Worm (Caenorhabditis elegans) whole organism, L4 larva: ENCODE results near the gene nstp-4.

Source experiments
- F26F4.8 ChIP-seq: fragments of 200-800 bp; sonication (Bioruptor generic); conservative IDR thresholded peaks from 2 replicates; pipeline ENCODE4 v1.3.6; 2022; ENCODE audit warnings: missing genetic modification characterization, missing compliant biosample characterization
- F37D6.2 ChIP-seq: sonication (generic microtip); optimal IDR thresholded peaks from 2 replicates; lab custom pipeline; 2016; ENCODE audit warnings: mild to moderate bottlenecking, missing genetic modification characterization, missing compliant biosample characterization
- R02D3.7 ChIP-seq: fragments of 150-350 bp; sonication (generic microtip); optimal IDR thresholded peaks from 3 replicates; lab custom pipeline; 2014; ENCODE audit warnings: missing biosample characterization, missing genetic modification characterization
- T26A8.4 ChIP-seq: fragments of 200-800 bp; sonication (Bioruptor generic); IDR thresholded peaks from 2 replicates; pipeline ENCODE4 v1.3.6; 2022; ENCODE audit warnings: missing genetic modification characterization, missing compliant biosample characterization
- Y105C5A.15 ChIP-seq: fragments of 200-800 bp; sonication (Bioruptor generic); IDR thresholded peaks from 2 replicates; pipeline ENCODE4 v1.3.6; 2022; ENCODE audit warnings: missing genetic modification characterization, missing compliant biosample characterization
- ZK546.5 ChIP-seq, 2 experiments: sonication (generic microtip); optimal IDR thresholded peaks; 2 replicates each; lab custom pipeline; 2017; ENCODE audit warnings: missing biosample characterization in 2 of 2, missing genetic modification characterization in 2 of 2
- aha-1 ChIP-seq: fragments of 150-350 bp; peaks from one replicate; lab custom pipeline; 2014; ENCODE audit warnings: missing biosample characterization, missing genetic modification characterization
- ama-1 ChIP-seq: fragments of 150-350 bp; optimal IDR thresholded peaks from 2 replicates; lab custom pipeline; 2014; ENCODE audit warnings: inconsistent platforms, mixed read lengths
- arid-1 ChIP-seq: fragments of 200-800 bp; sonication (Bioruptor generic); conservative IDR thresholded peaks from 2 replicates; pipeline ENCODE4 v1.3.6; 2022; ENCODE audit warnings: missing genetic modification reagents, missing genetic modification characterization, missing compliant biosample characterization
- ceh-20 ChIP-seq: fragments of 200-800 bp; sonication (Bioruptor generic); IDR thresholded peaks from 2 replicates; pipeline ENCODE4 v1.3.6; 2022; ENCODE audit warnings: missing genetic modification reagents, missing genetic modification characterization, missing compliant biosample characterization
- ceh-44 ChIP-seq: fragments of 200-800 bp; sonication (Bioruptor generic); IDR thresholded peaks from 2 replicates; pipeline ENCODE4 v1.3.6; 2022; ENCODE audit warnings: missing genetic modification reagents, missing genetic modification characterization, missing compliant biosample characterization
- cey-2 ChIP-seq: sonication (generic microtip); optimal IDR thresholded peaks from 3 replicates; lab custom pipeline; 2017; ENCODE audit warnings: missing genetic modification characterization, mild to moderate bottlenecking, missing compliant biosample characterization, antibody characterized with exemption, borderline replicate concordance; ENCODE audit not compliant: insufficient read depth
- daf-19 ChIP-seq: fragments of 200-800 bp; sonication (Bioruptor generic); conservative IDR thresholded peaks from 2 replicates; pipeline ENCODE4 v1.3.6; 2022; ENCODE audit warnings: missing genetic modification characterization, missing compliant biosample characterization
- duxl-1 ChIP-seq: sonication (generic microtip); optimal IDR thresholded peaks from 2 replicates; lab custom pipeline; 2016; ENCODE audit warnings: mild to moderate bottlenecking, missing genetic modification characterization, moderate library complexity, missing compliant biosample characterization; ENCODE audit not compliant: poor library complexity
- dve-1 ChIP-seq: sonication (generic microtip); optimal IDR thresholded peaks from 2 replicates; lab custom pipeline; 2017; ENCODE audit warnings: antibody characterized with exemption, mild to moderate bottlenecking, missing genetic modification characterization, missing compliant biosample characterization; ENCODE audit not compliant: insufficient read depth
- fkh-10 ChIP-seq: fragments of 150-350 bp; optimal IDR thresholded peaks from 2 replicates; lab custom pipeline; 2014; ENCODE audit warnings: missing biosample characterization, missing genetic modification reagents, missing genetic modification characterization
- fos-1 ChIP-seq: fragments of 150-350 bp; optimal IDR thresholded peaks from 2 replicates; lab custom pipeline; 2014; ENCODE audit warnings: missing biosample characterization, missing genetic modification characterization
- gei-8 ChIP-seq: fragments of 200-800 bp; sonication (Bioruptor generic); optimal IDR thresholded peaks from 2 replicates; lab custom pipeline; 2018; ENCODE audit warnings: mild to moderate bottlenecking, missing genetic modification characterization, missing compliant biosample characterization
- hlh-11 ChIP-seq: fragments of 200-800 bp; sonication (Bioruptor generic); optimal IDR thresholded peaks from 2 replicates; lab custom pipeline; 2018; ENCODE audit warnings: mild to moderate bottlenecking, missing genetic modification characterization, missing compliant biosample characterization
- hmg-1.1 ChIP-seq: fragments of 200-800 bp; sonication (Bioruptor generic); IDR thresholded peaks from 2 replicates; pipeline ENCODE4 v1.3.6; 2022; ENCODE audit warnings: missing genetic modification reagents, missing genetic modification characterization, missing compliant biosample characterization
- lin-15B ChIP-seq: fragments of 150-350 bp; sonication (generic microtip); optimal IDR thresholded peaks from 3 replicates; lab custom pipeline; 2014; ENCODE audit warnings: missing biosample characterization, missing genetic modification characterization
- lsy-2 ChIP-seq, 2 experiments: fragments of 150-350 bp in 1 of 2; sonication (generic microtip) in 1 of 2; optimal IDR thresholded peaks; 2 replicates each; lab custom pipeline; 2014 to 2017; ENCODE audit warnings: missing biosample characterization in 2 of 2, missing genetic modification characterization in 2 of 2
- madf-5 ChIP-seq, 2 experiments: fragments of 200-800 bp; sonication (Bioruptor generic); IDR thresholded peaks; 2 replicates each; pipeline ENCODE4 v1.3.6; 2022; ENCODE audit warnings: missing compliant biosample characterization in 2 of 2, missing genetic modification characterization in 2 of 2
- mdl-1 ChIP-seq, 2 experiments: fragments of 150-350 bp in 1 of 2; sonication (generic microtip) in 1 of 2; optimal IDR thresholded peaks; 2 replicates each; lab custom pipeline; 2014 to 2017; ENCODE audit warnings: missing biosample characterization in 2 of 2, missing genetic modification characterization in 2 of 2
- mdt-29 ChIP-seq: fragments of 200-800 bp; sonication (Bioruptor generic); IDR thresholded peaks from 2 replicates; pipeline ENCODE4 v1.3.6; 2022; ENCODE audit warnings: missing genetic modification reagents, missing genetic modification characterization, missing compliant biosample characterization
- mep-1 ChIP-seq: fragments of 150-350 bp; sonication (generic microtip); optimal IDR thresholded peaks from 3 replicates; lab custom pipeline; 2014; ENCODE audit warnings: missing biosample characterization, missing genetic modification characterization
- mes-2 ChIP-seq: sonication (generic microtip); optimal IDR thresholded peaks from 2 replicates; lab custom pipeline; 2016; ENCODE audit warnings: missing genotype, mild to moderate bottlenecking, missing genetic modification characterization, missing compliant biosample characterization; ENCODE audit not compliant: poor library complexity, severe bottlenecking
- nhr-102 ChIP-seq: sonication (generic microtip); optimal IDR thresholded peaks from 2 replicates; lab custom pipeline; 2016; ENCODE audit warnings: mild to moderate bottlenecking, missing genetic modification characterization, moderate library complexity, missing compliant biosample characterization
- nhr-11 ChIP-seq: fragments of 150-350 bp; optimal IDR thresholded peaks from 2 replicates; lab custom pipeline; 2014; ENCODE audit warnings: missing biosample characterization, missing genetic modification characterization
- nhr-25 ChIP-seq: sonication (generic microtip); optimal IDR thresholded peaks from 2 replicates; lab custom pipeline; 2017; ENCODE audit warnings: missing genetic modification characterization, mild to moderate bottlenecking, missing compliant biosample characterization, antibody characterized with exemption, moderate library complexity, borderline replicate concordance; ENCODE audit not compliant: insufficient read depth
- pqm-1 ChIP-seq: sonication (generic microtip); optimal IDR thresholded peaks from 2 replicates; lab custom pipeline; 2017; ENCODE audit warnings: missing biosample characterization, missing genetic modification characterization
- rbr-2 ChIP-seq: sonication (generic microtip); optimal IDR thresholded peaks from 2 replicates; lab custom pipeline; 2016; ENCODE audit warnings: missing genotype, missing genetic modification characterization, missing compliant biosample characterization
- saeg-2 ChIP-seq: fragments of 200-800 bp; sonication (Bioruptor generic); IDR thresholded peaks from 2 replicates; pipeline ENCODE4 v1.3.6; 2022; ENCODE audit warnings: missing genetic modification reagents, missing genetic modification characterization, missing compliant biosample characterization
- sdz-12 ChIP-seq: fragments of 200-800 bp; sonication (Bioruptor generic); optimal IDR thresholded peaks from 2 replicates; lab custom pipeline; 2018; ENCODE audit warnings: mild to moderate bottlenecking, missing genetic modification characterization, missing compliant biosample characterization
- set-16 ChIP-seq: fragments of 200-800 bp; sonication (Bioruptor generic); IDR thresholded peaks from 2 replicates; pipeline ENCODE4 v1.3.6; 2022; ENCODE audit warnings: missing genetic modification reagents, missing genetic modification characterization, missing compliant biosample characterization
- skn-1 ChIP-seq: fragments of 150-350 bp; optimal IDR thresholded peaks from 2 replicates; lab custom pipeline; 2014; ENCODE audit warnings: missing biosample characterization, missing genetic modification characterization
- snpc-1.2 ChIP-seq: fragments of 200-800 bp; sonication (Bioruptor generic); IDR thresholded peaks from 2 replicates; pipeline ENCODE4 v1.3.6; 2022; ENCODE audit warnings: missing genetic modification reagents, missing genetic modification characterization, missing compliant biosample characterization
- snpc-4 ChIP-seq: fragments of 150-350 bp; optimal IDR thresholded peaks from 2 replicates; lab custom pipeline; 2014; ENCODE audit warnings: missing biosample characterization, missing genetic modification characterization
- spr-1 ChIP-seq: sonication (generic microtip); optimal IDR thresholded peaks from 2 replicates; lab custom pipeline; 2016; ENCODE audit warnings: mild to moderate bottlenecking, missing genetic modification characterization, missing compliant biosample characterization
- tra-1 ChIP-seq: fragments of 200-800 bp; sonication (Bioruptor generic); IDR thresholded peaks from 2 replicates; pipeline ENCODE4 v1.3.6; 2022; ENCODE audit warnings: missing genetic modification reagents, missing genetic modification characterization, missing compliant biosample characterization
- zfp-3 ChIP-seq: fragments of 200-800 bp; sonication (Bioruptor generic); conservative IDR thresholded peaks from 2 replicates; pipeline ENCODE4 v1.3.6; 2022; ENCODE audit warnings: missing genetic modification reagents, missing genetic modification characterization, missing compliant biosample characterization
- zip-2 ChIP-seq: fragments of 150-350 bp; optimal IDR thresholded peaks from 2 replicates; lab custom pipeline; 2014; ENCODE audit warnings: missing biosample characterization, missing genetic modification characterization
- ztf-11 ChIP-seq: fragments of 150-350 bp; optimal IDR thresholded peaks from 2 replicates; lab custom pipeline; 2014; ENCODE audit warnings: missing biosample characterization, missing genetic modification characterization

The nstp-4 gene

ce11 chrII:400167-400566, 11.5 kb downstream of the nstp-4 start:
- TF ChIP-seq tra-1 (GFP tag; lab: Robert Waterston, UW) = no peak
- no peak for TF ChIP-seq ceh-44 (GFP tag; lab: Robert Waterston, UW)
- TF ChIP-seq aha-1 = peak; percentile 8
- no peak for TF ChIP-seq nhr-25

- no peak for TF ChIP-seq nhr-11 (tag; lab: Kevin White, UChicago)
- peak; percentile 89 for TF ChIP-seq aha-1
- TF ChIP-seq rbr-2 (tag; lab: Kevin White, UChicago) = peak; percentile 18
- peak; percentile 26 for TF ChIP-seq F37D6.2 (tag; lab: Kevin White, UChicago)
- TF ChIP-seq lsy-2 (tag; optimal IDR thresholded peaks at IDR 0.05; lab: Kevin White, UChicago) = peak in 1 of 2 experiments; percentile 34
- peak; percentile 48 for TF ChIP-seq fkh-10 (GFP tag; lab: Kevin White, UChicago)
- no peak for TF ChIP-seq snpc-1.2
- TF ChIP-seq mes-2 (tag; lab: Kevin White, UChicago) = peak; percentile 6
- TF ChIP-seq dve-1 (tag; lab: Kevin White, UChicago) = no peak
- no peak for TF ChIP-seq ZK546.5 (tag; optimal IDR thresholded peaks at IDR 0.05; lab: Kevin White, UChicago)
- no peak for TF ChIP-seq cey-2 (tag; lab: Kevin White, UChicago)
- TF ChIP-seq spr-1 (tag; lab: Kevin White, UChicago) = no peak
- peak; percentile 48 for TF ChIP-seq mep-1 (tag; lab: Kevin White, UChicago)
- no peak for TF ChIP-seq Y105C5A.15 (GFP tag; lab: Robert Waterston, UW)
- peak; percentile 64 for TF ChIP-seq hmg-1.1 (GFP tag; lab: Robert Waterston, UW)
- no peak for TF ChIP-seq T26A8.4 (GFP tag; lab: Robert Waterston, UW)
- no peak for TF ChIP-seq madf-5 (GFP tag; IDR thresholded peaks at IDR 0.05; lab: Robert Waterston, UW)
These were observed 12.6 kb downstream of the nstp-4 start for ce11 chrII:401211-401610.

- TF ChIP-seq pqm-1 (tag; lab: Kevin White, UChicago) = peak; percentile 84
- no peak for TF ChIP-seq ceh-44 (GFP tag; lab: Robert Waterston, UW)
- no peak for TF ChIP-seq ama-1 (lab: Kevin White, UChicago)
- no peak for TF ChIP-seq sdz-12
- peak; percentile 28 for TF ChIP-seq dve-1 (tag; lab: Kevin White, UChicago)
- TF ChIP-seq, all 104 proteins: peak for 2
These were observed 13.8 kb downstream of the nstp-4 start, which contains the start of gene clec-10 for ce11 chrII:402435-402834. TSS of gene clec-10 (plus strand) at chrII:402678.

DNA sequence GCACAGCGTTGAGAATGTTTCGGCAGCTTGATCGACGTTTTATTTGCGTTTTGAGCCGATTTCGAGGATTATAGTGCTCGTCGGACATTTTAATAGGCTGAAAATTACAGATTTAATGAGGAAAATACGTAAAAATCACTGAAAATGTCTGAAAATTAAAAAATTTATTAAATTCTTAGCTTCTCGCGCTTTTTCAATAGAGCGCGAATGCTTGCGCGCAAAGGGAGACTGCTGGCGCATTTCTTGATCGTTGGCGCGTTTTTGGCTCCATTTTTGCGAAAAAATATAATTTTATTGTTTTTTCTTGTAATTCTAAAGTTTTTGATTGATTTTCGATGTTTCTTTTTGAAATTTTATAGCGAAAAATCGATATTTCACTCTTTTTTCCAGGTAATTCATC, 22.2 kb downstream of the nstp-4 start, which contains the start of the genes dnsn-1 and C24H12.4:
TSS of gene dnsn-1 (minus strand) at position 101 of the 400 bp plus-strand sequence.
TSS of gene C24H12.4 (plus strand) at position 391 of the 400 bp plus-strand sequence.
- TF ChIP-seq snpc-4 (tag; lab: Kevin White, UChicago) (no peak), mdl-1 (tag; optimal IDR thresholded peaks at IDR 0.05; lab: Kevin White, UChicago) (peak in 1 of 2 experiments; percentile 6), mdt-29 (GFP tag; lab: Robert Waterston, UW) (no peak), duxl-1 (tag; lab: Kevin White, UChicago) (peak; percentile 91), lin-15B (tag; lab: Kevin White, UChicago) (peak; percentile 70), skn-1 (tag; lab: Kevin White, UChicago) (no peak), ZK546.5 (tag; optimal IDR thresholded peaks at IDR 0.05; lab: Kevin White, UChicago) (peak in 1 of 2 experiments; percentile 33), aha-1 (peak; percentile 10), arid-1 (GFP tag; lab: Robert Waterston, UW) (peak; percentile 72; the same call in 1 of the 2 replicates), fkh-10 (GFP tag; lab: Kevin White, UChicago) (peak; percentile 88), saeg-2 (GFP tag; lab: Robert Waterston, UW) (no peak), lsy-2 (tag; optimal IDR thresholded peaks at IDR 0.05; lab: Kevin White, UChicago) (peak in 1 of 2 experiments; percentile 96), ceh-20 (peak; percentile 77), F26F4.8 (no peak), cey-2 (tag; lab: Kevin White, UChicago) (no peak), gei-8 (no peak), nhr-25 (peak; percentile 16), rbr-2 (tag; lab: Kevin White, UChicago) (peak; percentile 89), ztf-11 (tag; lab: Kevin White, UChicago) (no peak), zfp-3 (GFP tag; lab: Robert Waterston, UW) (peak; percentile 75), zip-2 (peak; percentile 78), R02D3.7 (tag; lab: Kevin White, UChicago) (no peak), dve-1 (tag; lab: Kevin White, UChicago) (peak; percentile 97), nhr-102 (tag; lab: Kevin White, UChicago) (peak; percentile 89), hmg-1.1 (GFP tag; lab: Robert Waterston, UW) (peak; percentile 83), fos-1 (no peak), daf-19 (peak; percentile 76; the same call in 1 of the 2 replicates), set-16 (no peak), hlh-11 (tag; lab: Kevin White, UChicago) (peak; percentile 77)
